Worm (Caenorhabditis elegans) whole organism, L4 larva: ENCODE results near the gene rbg-1.

Source experiments
- ZK546.5 ChIP-seq, 2 experiments: sonication (generic microtip); optimal IDR thresholded peaks; 2 replicates each; lab custom pipeline; 2017; ENCODE audit warnings: missing biosample characterization in 2 of 2, missing genetic modification characterization in 2 of 2
- ceh-82 ChIP-seq: sonication (generic microtip); optimal IDR thresholded peaks from 2 replicates; lab custom pipeline; 2017; ENCODE audit warnings: missing biosample characterization, missing genetic modification characterization
- ces-1 ChIP-seq: fragments of 150-350 bp; sonication (generic microtip); optimal IDR thresholded peaks from 4 replicates; lab custom pipeline; 2014; ENCODE audit warnings: missing biosample characterization, missing genetic modification reagents, missing genetic modification characterization
- duxl-1 ChIP-seq: sonication (generic microtip); optimal IDR thresholded peaks from 2 replicates; lab custom pipeline; 2016; ENCODE audit warnings: mild to moderate bottlenecking, missing genetic modification characterization, moderate library complexity, missing compliant biosample characterization; ENCODE audit not compliant: poor library complexity
- dve-1 ChIP-seq: sonication (generic microtip); optimal IDR thresholded peaks from 2 replicates; lab custom pipeline; 2017; ENCODE audit warnings: antibody characterized with exemption, mild to moderate bottlenecking, missing genetic modification characterization, missing compliant biosample characterization; ENCODE audit not compliant: insufficient read depth
- fkh-10 ChIP-seq: fragments of 150-350 bp; optimal IDR thresholded peaks from 2 replicates; lab custom pipeline; 2014; ENCODE audit warnings: missing biosample characterization, missing genetic modification reagents, missing genetic modification characterization
- mep-1 ChIP-seq: fragments of 150-350 bp; sonication (generic microtip); optimal IDR thresholded peaks from 3 replicates; lab custom pipeline; 2014; ENCODE audit warnings: missing biosample characterization, missing genetic modification characterization
- nhr-10 ChIP-seq: fragments of 150-350 bp; optimal IDR thresholded peaks from 2 replicates; lab custom pipeline; 2014; ENCODE audit warnings: missing biosample characterization, missing genetic modification characterization
- nhr-28 ChIP-seq: fragments of 150-350 bp; optimal IDR thresholded peaks from 2 replicates; lab custom pipeline; 2014; ENCODE audit warnings: missing biosample characterization, missing genetic modification characterization
- nhr-77 ChIP-seq: fragments of 150-350 bp; optimal IDR thresholded peaks from 2 replicates; lab custom pipeline; 2014; ENCODE audit warnings: missing biosample characterization, missing genetic modification characterization
- snpc-4 ChIP-seq: fragments of 150-350 bp; optimal IDR thresholded peaks from 2 replicates; lab custom pipeline; 2014; ENCODE audit warnings: missing biosample characterization, missing genetic modification characterization
- tag-97 ChIP-seq: fragments of 200-800 bp; sonication (Bioruptor generic); IDR thresholded peaks from 2 replicates; pipeline ENCODE4 v1.3.6; 2022; ENCODE audit warnings: missing genetic modification characterization, missing compliant biosample characterization
- unc-130 ChIP-seq: sonication (generic microtip); optimal IDR thresholded peaks from 2 replicates; lab custom pipeline; 2016; ENCODE audit warnings: missing genetic modification reagents, missing genetic modification characterization, missing compliant biosample characterization
- zip-2 ChIP-seq: fragments of 150-350 bp; optimal IDR thresholded peaks from 2 replicates; lab custom pipeline; 2014; ENCODE audit warnings: missing biosample characterization, missing genetic modification characterization

DNA sequence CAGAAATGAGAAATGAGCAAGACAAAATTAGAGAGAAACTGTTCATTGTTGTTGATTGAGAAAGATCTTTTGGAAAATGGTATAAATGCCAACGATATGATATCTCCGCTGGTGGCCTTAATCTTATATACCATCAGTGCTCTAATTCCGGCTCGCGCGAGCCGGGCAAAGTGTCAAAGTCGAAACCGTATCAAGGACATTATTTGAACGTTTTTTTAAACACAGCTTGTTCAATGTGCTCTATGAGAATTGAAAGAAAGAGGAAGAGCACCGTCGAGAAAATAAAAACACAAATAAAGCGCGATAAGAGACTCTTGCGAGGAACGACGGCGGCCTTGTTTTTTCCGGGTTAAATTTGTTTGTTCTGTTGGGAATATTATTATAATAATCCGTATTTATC lies 21.9 kb upstream of the rbg-1 start, which contains the start of gene idpp-3:
- TF ChIP-seq zip-2 (tag; lab: Kevin White, UChicago) (no peak), ZK546.5 (tag; optimal IDR thresholded peaks at IDR 0.05; lab: Kevin White, UChicago) (no peak), dve-1 (tag; lab: Kevin White, UChicago) (no peak), nhr-77 (no peak), nhr-28 (tag; lab: Kevin White, UChicago) (no peak), ces-1 (GFP tag; lab: Kevin White, UChicago) (no peak), ceh-82 (tag; lab: Kevin White, UChicago) (no peak), duxl-1 (tag; lab: Kevin White, UChicago) (no peak), tag-97 (GFP tag; lab: Robert Waterston, UW) (no peak), mep-1 (tag; lab: Kevin White, UChicago) (no peak), nhr-10 (tag; lab: Kevin White, UChicago) (no peak), snpc-4 (tag; lab: Kevin White, UChicago) (no peak), fkh-10 (GFP tag; lab: Kevin White, UChicago) (no peak), unc-130 (GFP tag; lab: Kevin White, UChicago) (no peak)
